Fruit fly (Drosophila melanogaster) whole organism, embryonic: Measurements from ENCODE around the gene CG11723.

Experiments
- Atf3 ChIP-seq: fragments of 200-800 bp; sonication (Bioruptor generic); optimal IDR thresholded peaks from 3 replicates; lab custom pipeline; 2016; ENCODE audit warnings: missing biosample characterization, missing genetic modification characterization
- Bteb2 ChIP-seq: fragments of 200-800 bp; sonication (Bioruptor generic); optimal IDR thresholded peaks from 2 replicates; lab custom pipeline; 2016; ENCODE audit warnings: missing biosample characterization, missing genetic modification characterization
- CG10209 ChIP-seq: fragments of 200-800 bp; sonication (Bioruptor generic); optimal IDR thresholded peaks from 3 replicates; lab custom pipeline; 2017; ENCODE audit warnings: missing biosample characterization, mild to moderate bottlenecking, missing genetic modification characterization, missing genetic modification reagents
- CG11247 ChIP-seq: fragments of 200-800 bp; sonication (Bioruptor generic); IDR thresholded peaks from 2 replicates; pipeline ENCODE4 v1.3.6; 2022; ENCODE audit warnings: missing biosample characterization, missing genetic modification characterization
- CG17829 ChIP-seq: fragments of 200-800 bp; optimal IDR thresholded peaks from 2 replicates; lab custom pipeline; 2019; ENCODE audit warnings: missing biosample characterization, mild to moderate bottlenecking, missing genetic modification characterization, moderate library complexity
- CG18476 ChIP-seq: fragments of 200-800 bp; sonication (Bioruptor generic); optimal IDR thresholded peaks from 2 replicates; lab custom pipeline; 2016; ENCODE audit warnings: missing biosample characterization, mild to moderate bottlenecking, missing genetic modification characterization
- CG2712 ChIP-seq: fragments of 200-800 bp; optimal IDR thresholded peaks from 3 replicates; lab custom pipeline; 2019; ENCODE audit warnings: missing biosample characterization, mild to moderate bottlenecking, missing genetic modification characterization, moderate library complexity
- CG5245 ChIP-seq: fragments of 200-800 bp; sonication (Bioruptor generic); optimal IDR thresholded peaks from 3 replicates; lab custom pipeline; 2016; ENCODE audit warnings: missing biosample characterization, missing genetic modification characterization
- CG6175 ChIP-seq: fragments of 200-800 bp; sonication (Bioruptor generic); IDR thresholded peaks from 3 replicates; pipeline ENCODE4 v1.3.6; 2022; ENCODE audit warnings: missing biosample characterization, missing genetic modification characterization
- CG6683 ChIP-seq: fragments of 200-800 bp; sonication (Bioruptor generic); optimal IDR thresholded peaks from 2 replicates; lab custom pipeline; 2017; ENCODE audit warnings: missing biosample characterization, mild to moderate bottlenecking, missing genetic modification characterization, missing genetic modification reagents
- CG6765 ChIP-seq: fragments of 200-800 bp; sonication (Bioruptor generic); optimal IDR thresholded peaks from 3 replicates; lab custom pipeline; 2017; ENCODE audit warnings: missing biosample characterization, mild to moderate bottlenecking, missing genetic modification characterization
- CG8478 ChIP-seq: fragments of >200 bp; optimal IDR thresholded peaks from 2 replicates; lab custom pipeline; 2018
- CG8944 ChIP-seq: fragments of 200-800 bp; sonication (Bioruptor generic); optimal IDR thresholded peaks from 3 replicates; lab custom pipeline; 2016; ENCODE audit warnings: missing biosample characterization, missing genetic modification characterization
- CG9609 ChIP-seq: fragments of 200-800 bp; sonication (Bioruptor generic); optimal IDR thresholded peaks from 3 replicates; lab custom pipeline; 2016; ENCODE audit warnings: missing biosample characterization, missing genetic modification characterization
- Dip3 ChIP-seq: fragments of 200-800 bp; sonication (Bioruptor generic); optimal IDR thresholded peaks from 3 replicates; lab custom pipeline; 2016; ENCODE audit warnings: missing biosample characterization, missing genetic modification characterization
- E2f2 ChIP-seq: fragments of 200-800 bp; sonication (Bioruptor generic); IDR thresholded peaks from 2 replicates; pipeline ENCODE4 v1.3.6; 2022; ENCODE audit warnings: missing biosample characterization, missing genetic modification characterization
- ERR ChIP-seq: fragments of 200-800 bp; sonication (Bioruptor generic); optimal IDR thresholded peaks from 2 replicates; lab custom pipeline; 2016; ENCODE audit warnings: missing biosample characterization, missing genetic modification characterization
- Gug ChIP-seq: fragments of 200-800 bp; sonication (Bioruptor generic); IDR thresholded peaks from 4 replicates; pipeline ENCODE4 v1.3.6; 2022; ENCODE audit warnings: missing biosample characterization, missing genetic modification characterization
- HLH54F ChIP-seq: fragments of 200-800 bp; sonication (Bioruptor generic); optimal IDR thresholded peaks from 3 replicates; lab custom pipeline; 2016; ENCODE audit warnings: missing biosample characterization, missing genetic modification characterization
- Mrtf ChIP-seq: fragments of 200-800 bp; sonication (Bioruptor generic); IDR thresholded peaks from 3 replicates; pipeline ENCODE4 v1.3.6; 2022; ENCODE audit warnings: missing biosample characterization, missing genetic modification characterization
- Nf-YC ChIP-seq: fragments of 200-800 bp; optimal IDR thresholded peaks from 3 replicates; lab custom pipeline; 2019; ENCODE audit warnings: missing biosample characterization, mild to moderate bottlenecking, missing genetic modification characterization, moderate library complexity
- Oaz ChIP-seq: fragments of 200-800 bp; sonication (Bioruptor generic); IDR thresholded peaks from 2 replicates; pipeline ENCODE4 v1.3.6; 2022; ENCODE audit warnings: missing biosample characterization, missing genetic modification characterization
- PHDP ChIP-seq: fragments of 200-800 bp; sonication (Bioruptor generic); optimal IDR thresholded peaks from 3 replicates; lab custom pipeline; 2018; ENCODE audit warnings: missing biosample characterization, mild to moderate bottlenecking, missing genetic modification characterization, moderate library complexity
- Sox100B ChIP-seq: fragments of 200-800 bp; sonication (Bioruptor generic); optimal IDR thresholded peaks from 3 replicates; lab custom pipeline; 2018; ENCODE audit warnings: missing biosample characterization, mild to moderate bottlenecking, missing genetic modification characterization
- Stat92E ChIP-seq, 3 experiments: fragments of >200 bp in 2 of 3; fragments of 200-800 bp in 1 of 3; sonication (Bioruptor generic) in 1 of 3; optimal IDR thresholded peaks; 2 replicates each; lab custom pipeline; 2017 to 2019; ENCODE audit warnings: missing biosample characterization in 3 of 3, missing genetic modification characterization in 3 of 3, mild to moderate bottlenecking in 1 of 3, moderate library complexity in 1 of 3
- Trl ChIP-seq, 3 experiments: fragments of >200 bp in 2 of 3; fragments of 200-800 bp in 1 of 3; sonication (Bioruptor generic) in 1 of 3; optimal IDR thresholded peaks; 2 replicates in 1 of 3; 3 replicates in 2 of 3; lab custom pipeline; 2016 to 2017; ENCODE audit warnings: missing biosample characterization in 1 of 3, missing genetic modification characterization in 1 of 3
- ab ChIP-seq: fragments of 200-800 bp; sonication (Bioruptor generic); optimal IDR thresholded peaks from 2 replicates; lab custom pipeline; 2016; ENCODE audit warnings: missing biosample characterization, missing genetic modification characterization
- amos ChIP-seq: fragments of 200-800 bp; sonication (Bioruptor generic); IDR thresholded peaks from 2 replicates; pipeline ENCODE4 v1.3.6; 2022; ENCODE audit warnings: missing biosample characterization, missing genetic modification characterization; ENCODE audit not compliant: partially characterized antibody
- bcd ChIP-seq: fragments of 200-800 bp; sonication (Bioruptor generic); optimal IDR thresholded peaks from 2 replicates; lab custom pipeline; 2017; ENCODE audit warnings: missing biosample characterization, mild to moderate bottlenecking, missing genetic modification characterization
- cad ChIP-seq: fragments of >200 bp; optimal IDR thresholded peaks from 2 replicates; lab custom pipeline; 2017; ENCODE audit warnings: missing biosample characterization, missing genetic modification characterization
- chn ChIP-seq: fragments of 200-800 bp; sonication (Bioruptor generic); optimal IDR thresholded peaks from 2 replicates; lab custom pipeline; 2016; ENCODE audit warnings: missing biosample characterization, missing genetic modification characterization
- corto ChIP-seq: fragments of 200-800 bp; sonication (Bioruptor generic); optimal IDR thresholded peaks from 2 replicates; lab custom pipeline; 2016; ENCODE audit warnings: missing biosample characterization, mild to moderate bottlenecking, missing genetic modification characterization, moderate library complexity
- crol ChIP-seq: fragments of 200-800 bp; sonication (Bioruptor generic); IDR thresholded peaks from 2 replicates; pipeline ENCODE4 v1.3.6; 2022; ENCODE audit warnings: missing biosample characterization, missing genetic modification characterization
- ems ChIP-seq: fragments of 200-800 bp; sonication (Bioruptor generic); optimal IDR thresholded peaks from 3 replicates; lab custom pipeline; 2016; ENCODE audit warnings: missing biosample characterization, missing genetic modification characterization
- eve ChIP-seq, 2 experiments: fragments of >200 bp; optimal IDR thresholded peaks; 2 replicates each; lab custom pipeline; 2017; ENCODE audit warnings: missing biosample characterization in 2 of 2, missing genetic modification characterization in 2 of 2
- gem ChIP-seq: fragments of 200-800 bp; sonication (Bioruptor generic); optimal IDR thresholded peaks from 2 replicates; lab custom pipeline; 2019; ENCODE audit warnings: missing biosample characterization, mild to moderate bottlenecking, missing genetic modification characterization, moderate library complexity
- gro ChIP-seq: fragments of 200-800 bp; sonication (Bioruptor generic); optimal IDR thresholded peaks from 2 replicates; lab custom pipeline; 2016; ENCODE audit warnings: missing biosample characterization, missing genetic modification characterization
- gsb ChIP-seq: fragments of 200-800 bp; sonication (Bioruptor generic); IDR thresholded peaks from 2 replicates; pipeline ENCODE4 v1.3.6; 2022; ENCODE audit warnings: missing biosample characterization, missing genetic modification characterization
- jigr1 ChIP-seq: fragments of 200-800 bp; sonication (Bioruptor generic); IDR thresholded peaks from 3 replicates; pipeline ENCODE4 v1.3.6; 2022; ENCODE audit warnings: missing biosample characterization, missing genetic modification characterization
- ken ChIP-seq: fragments of 200-800 bp; sonication (Bioruptor generic); IDR thresholded peaks from 3 replicates; pipeline ENCODE4 v1.3.6; 2022; ENCODE audit warnings: missing biosample characterization, missing genetic modification characterization
- knrl ChIP-seq: fragments of 200-800 bp; sonication (Bioruptor generic); IDR thresholded peaks from 3 replicates; pipeline ENCODE4 v1.3.6; 2022; ENCODE audit warnings: missing biosample characterization, missing genetic modification characterization; ENCODE audit not compliant: partially characterized antibody
- maf-S ChIP-seq: fragments of 200-800 bp; sonication (Bioruptor generic); optimal IDR thresholded peaks from 2 replicates; lab custom pipeline; 2016; ENCODE audit warnings: missing biosample characterization, missing genetic modification characterization
- org-1 ChIP-seq: fragments of 200-800 bp; sonication (Bioruptor generic); optimal IDR thresholded peaks from 2 replicates; lab custom pipeline; 2017; ENCODE audit warnings: missing biosample characterization, missing genetic modification characterization
- peb ChIP-seq: fragments of 200-800 bp; sonication (Bioruptor generic); IDR thresholded peaks from 2 replicates; pipeline ENCODE4 v1.3.6; 2022; ENCODE audit warnings: missing biosample characterization, missing genetic modification characterization
- pfk ChIP-seq: fragments of 200-800 bp; sonication (Bioruptor generic); optimal IDR thresholded peaks from 2 replicates; lab custom pipeline; 2018; ENCODE audit warnings: missing biosample characterization, mild to moderate bottlenecking, missing genetic modification characterization, moderate library complexity
- rib ChIP-seq: fragments of 200-800 bp; sonication (Bioruptor generic); IDR thresholded peaks from 2 replicates; pipeline ENCODE4 v1.3.6; 2022; ENCODE audit warnings: missing biosample characterization, missing genetic modification characterization
- seq ChIP-seq: fragments of 200-800 bp; sonication (Bioruptor generic); IDR thresholded peaks from 2 replicates; pipeline ENCODE4 v1.3.6; 2022; ENCODE audit warnings: missing biosample characterization, missing genetic modification characterization
- sima ChIP-seq: fragments of 200-800 bp; sonication (Bioruptor generic); optimal IDR thresholded peaks from 2 replicates; lab custom pipeline; 2016; ENCODE audit warnings: missing biosample characterization, missing genetic modification characterization
- tin ChIP-seq: fragments of 200-800 bp; sonication (Bioruptor generic); optimal IDR thresholded peaks from 3 replicates; lab custom pipeline; 2016; ENCODE audit warnings: missing biosample characterization, missing genetic modification characterization
- tll ChIP-seq, 2 experiments: fragments of 200-800 bp in 1 of 2; fragments of >200 bp in 1 of 2; sonication (Bioruptor generic) in 1 of 2; optimal IDR thresholded peaks; 2 replicates each; lab custom pipeline; 2017 to 2019; ENCODE audit warnings: missing biosample characterization in 2 of 2, missing genetic modification characterization in 2 of 2, mild to moderate bottlenecking in 1 of 2, moderate library complexity in 1 of 2
- vvl ChIP-seq: fragments of 200-800 bp; sonication (Bioruptor generic); IDR thresholded peaks from 2 replicates; pipeline ENCODE4 v1.3.6; 2022; ENCODE audit warnings: missing biosample characterization, missing genetic modification characterization

The CG11723 gene

DNA sequence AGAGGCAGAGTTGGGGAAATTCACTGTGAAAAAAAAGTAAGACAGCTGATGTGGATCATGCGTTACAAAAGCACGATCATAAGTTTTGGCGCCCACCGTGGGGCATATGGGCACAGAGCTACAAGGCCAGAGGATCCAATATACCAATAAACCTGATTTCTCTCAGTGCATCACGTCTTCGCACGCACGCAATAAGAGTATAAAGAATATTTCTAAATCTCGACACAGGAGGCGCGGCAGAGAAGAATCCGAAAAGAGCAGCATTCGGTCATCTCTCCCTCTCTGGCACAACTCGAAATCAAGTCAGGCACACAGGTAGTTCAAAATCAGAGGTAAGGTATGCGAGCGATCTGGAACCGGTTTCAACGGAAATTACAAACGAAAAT is 16.5 kb upstream of the CG11723 start (continued):
- peak; percentile 95 for TF ChIP-seq Gug (GFP tag; lab: Robert Waterston, UW)
- peak; percentile 36 for TF ChIP-seq Bteb2 (GFP tag; lab: Kevin White, UChicago)
- TF ChIP-seq E2f2 (GFP tag; lab: Robert Waterston, UW), result peak; percentile 67
- TF ChIP-seq bcd, result peak; percentile 89
- TF ChIP-seq org-1 (GFP tag; lab: Kevin White, UChicago), result peak; percentile 90
- TF ChIP-seq CG6175 (GFP tag; lab: Robert Waterston, UW), result peak; percentile 53
- TF ChIP-seq cad (GFP tag; lab: Kevin White, UChicago), result peak; percentile 29
- peak in 1 of 2 experiments; percentile 12 for TF ChIP-seq eve (GFP tag; optimal IDR thresholded peaks at IDR 0.05; lab: Kevin White, UChicago)
- no peak for TF ChIP-seq amos (GFP tag; lab: Robert Waterston, UW)
- no peak for TF ChIP-seq CG6765 (GFP tag; lab: Kevin White, UChicago)
- TF ChIP-seq CG9609 (GFP tag; lab: Kevin White, UChicago), result peak; percentile 94
- TF ChIP-seq Trl (optimal IDR thresholded peaks at IDR 0.05; lab: Kevin White, UChicago), result peak; percentile 35 to 38
- peak; percentile 81 for TF ChIP-seq Trl (GFP tag; optimal IDR thresholded peaks at IDR 0.05; lab: Kevin White, UChicago)
- TF ChIP-seq gem (tag; lab: Kevin White, UChicago), result peak; percentile 93
- peak; percentile 89 for TF ChIP-seq CG10209
- TF ChIP-seq Atf3 (GFP tag; lab: Kevin White, UChicago), result peak; percentile 94
- peak; percentile 84 for TF ChIP-seq seq (GFP tag; lab: Robert Waterston, UW)
- peak in 1 of 3 experiments; percentile 81 for TF ChIP-seq Stat92E (GFP tag; optimal IDR thresholded peaks at IDR 0.05; lab: Kevin White, UChicago)
- TF ChIP-seq chn (GFP tag; lab: Kevin White, UChicago), result peak; percentile 73
- peak; percentile 41 for TF ChIP-seq CG6683 (GFP tag; lab: Kevin White, UChicago)
- no peak for TF ChIP-seq CG8478 (lab: Kevin White, UChicago)
- TF ChIP-seq CG8944 (GFP tag; lab: Kevin White, UChicago), result peak; percentile 90
- TF ChIP-seq rib (GFP tag; lab: Robert Waterston, UW), result peak; percentile 86
- TF ChIP-seq pfk (GFP tag; lab: Kevin White, UChicago), result no peak
- TF ChIP-seq PHDP (tag; lab: Kevin White, UChicago), result peak; percentile 83
- TF ChIP-seq CG5245 (GFP tag; lab: Kevin White, UChicago), result peak; percentile 79
- peak in 1 of 2 experiments; percentile 56 for TF ChIP-seq tll (GFP tag; optimal IDR thresholded peaks at IDR 0.05; lab: Kevin White, UChicago)
- peak; percentile 92 for TF ChIP-seq Mrtf (GFP tag; lab: Robert Waterston, UW)
- no peak for TF ChIP-seq gro (GFP tag; lab: Kevin White, UChicago)
- TF ChIP-seq maf-S (GFP tag; lab: Kevin White, UChicago), result peak; percentile 63
- TF ChIP-seq Oaz, result peak; percentile 73
- no peak for TF ChIP-seq knrl (GFP tag; lab: Robert Waterston, UW)
- peak; percentile 85 for TF ChIP-seq tin (GFP tag; lab: Kevin White, UChicago)
- peak; percentile 85 for TF ChIP-seq CG18476
- peak; percentile 85 for TF ChIP-seq HLH54F
- TF ChIP-seq CG11247 (GFP tag; lab: Robert Waterston, UW), result peak; percentile 83
- peak; percentile 85 for TF ChIP-seq ems (GFP tag; lab: Kevin White, UChicago)
- peak; percentile 77; the same call in 2 of the 3 replicates for TF ChIP-seq jigr1 (GFP tag; lab: Robert Waterston, UW)
- peak; percentile 95 for TF ChIP-seq CG2712 (tag; lab: Kevin White, UChicago)
- TF ChIP-seq gsb (GFP tag; lab: Robert Waterston, UW), result peak; percentile 75
- peak; percentile 27 for TF ChIP-seq Nf-YC (tag; lab: Kevin White, UChicago)
- TF ChIP-seq sima (GFP tag; lab: Kevin White, UChicago), result peak; percentile 68
- peak; percentile 72 for TF ChIP-seq corto (GFP tag; lab: Kevin White, UChicago)
- TF ChIP-seq vvl (GFP tag; lab: Robert Waterston, UW), result peak; percentile 96
- TF ChIP-seq ab (GFP tag; lab: Kevin White, UChicago), result peak; percentile 68
- peak; percentile 56 for TF ChIP-seq ERR (GFP tag; lab: Kevin White, UChicago)
- peak; percentile 95 for TF ChIP-seq CG17829 (tag; lab: Kevin White, UChicago)
- TF ChIP-seq ken, result peak; percentile 95
- TF ChIP-seq Dip3 (GFP tag; lab: Kevin White, UChicago), result peak; percentile 71
- TF ChIP-seq crol (GFP tag; lab: Robert Waterston, UW), result peak; percentile 74
- TF ChIP-seq peb (GFP tag; lab: Robert Waterston, UW), result peak; percentile 90
- peak; percentile 77 for TF ChIP-seq Sox100B
